Worm (Caenorhabditis elegans) whole organism, young adult: ENCODE results near the gene rpn-2.

Source experiments
- B0019.2 ChIP-seq: fragments of 200-800 bp; sonication (Bioruptor generic); conservative IDR thresholded peaks from 2 replicates; pipeline ENCODE4 v1.3.6; 2022; ENCODE audit warnings: missing genetic modification reagents, missing genetic modification characterization, missing compliant biosample characterization
- B0336.3 ChIP-seq: fragments of 200-800 bp; sonication (Bioruptor generic); IDR thresholded peaks from 2 replicates; pipeline ENCODE4 v1.3.6; 2022; ENCODE audit warnings: missing genetic modification characterization, missing compliant biosample characterization
- C06A6.2 ChIP-seq: fragments of 200-800 bp; sonication (Bioruptor generic); conservative IDR thresholded peaks from 2 replicates; pipeline ENCODE4 v1.3.6; 2022; ENCODE audit warnings: missing genetic modification characterization, missing compliant biosample characterization
- D2030.7 ChIP-seq: fragments of 200-800 bp; sonication (Bioruptor generic); IDR thresholded peaks from 2 replicates; pipeline ENCODE4 v1.3.6; 2022; ENCODE audit warnings: missing genetic modification reagents, missing genetic modification characterization, missing compliant biosample characterization
- F22D6.2 ChIP-seq: sonication (generic microtip); optimal IDR thresholded peaks from 2 replicates; lab custom pipeline; 2016; ENCODE audit warnings: mild to moderate bottlenecking, missing genetic modification characterization, missing compliant biosample characterization
- F33H1.4 ChIP-seq: fragments of 200-800 bp; sonication (Bioruptor generic); IDR thresholded peaks from 2 replicates; pipeline ENCODE4 v1.3.6; 2022; ENCODE audit warnings: missing genetic modification reagents, missing genetic modification characterization, missing compliant biosample characterization
- K12H6.12 ChIP-seq: fragments of 200-800 bp; sonication (Bioruptor generic); optimal IDR thresholded peaks from 2 replicates; lab custom pipeline; 2018; ENCODE audit warnings: mild to moderate bottlenecking, missing genetic modification characterization, missing compliant biosample characterization
- Y53G8AR.9 ChIP-seq: fragments of 200-800 bp; sonication (Bioruptor generic); conservative IDR thresholded peaks from 2 replicates; pipeline ENCODE4 v1.3.6; 2022; ENCODE audit warnings: missing genetic modification reagents, missing genetic modification characterization, missing compliant biosample characterization
- Y56A3A.18 ChIP-seq: fragments of 200-800 bp; sonication (Bioruptor generic); IDR thresholded peaks from 2 replicates; pipeline ENCODE4 v1.3.6; 2022; ENCODE audit warnings: missing genetic modification reagents, missing genetic modification characterization, missing compliant biosample characterization
- atf-7 ChIP-seq: sonication (generic microtip); optimal IDR thresholded peaks from 2 replicates; lab custom pipeline; 2017; ENCODE audit warnings: mild to moderate bottlenecking, missing genetic modification characterization, missing compliant biosample characterization
- athp-1 ChIP-seq: sonication (generic microtip); optimal IDR thresholded peaks from 2 replicates; lab custom pipeline; 2017; ENCODE audit warnings: mild to moderate bottlenecking, missing genetic modification characterization, missing compliant biosample characterization
- attf-5 ChIP-seq: fragments of 200-800 bp; sonication (Bioruptor generic); optimal IDR thresholded peaks from 2 replicates; lab custom pipeline; 2018; ENCODE audit warnings: mild to moderate bottlenecking, missing genetic modification characterization, missing compliant biosample characterization
- cebp-2 ChIP-seq: fragments of 200-800 bp; sonication (Bioruptor generic); IDR thresholded peaks from 2 replicates; pipeline ENCODE4 v1.3.6; 2022; ENCODE audit warnings: missing genetic modification characterization, missing compliant biosample characterization
- ceh-91 ChIP-seq: fragments of 200-800 bp; sonication (Bioruptor generic); IDR thresholded peaks from 2 replicates; pipeline ENCODE4 v1.3.6; 2022; ENCODE audit warnings: missing genetic modification reagents, missing genetic modification characterization, missing compliant biosample characterization
- dox-1 ChIP-seq: fragments of 200-800 bp; sonication (Bioruptor generic); IDR thresholded peaks from 2 replicates; pipeline ENCODE4 v1.3.6; 2022; ENCODE audit warnings: missing genetic modification reagents, missing genetic modification characterization, missing compliant biosample characterization
- dpff-1 ChIP-seq: sonication (generic microtip); optimal IDR thresholded peaks from 2 replicates; lab custom pipeline; 2017; ENCODE audit warnings: mild to moderate bottlenecking, missing genetic modification characterization, missing compliant biosample characterization
- dpl-1 ChIP-seq: fragments of 150-350 bp; optimal IDR thresholded peaks from 2 replicates; lab custom pipeline; 2014; ENCODE audit warnings: missing biosample characterization, missing genetic modification reagents, missing genetic modification characterization
- efl-1 ChIP-seq: fragments of 150-350 bp; optimal IDR thresholded peaks from 2 replicates; lab custom pipeline; 2014; ENCODE audit warnings: missing biosample characterization, missing genetic modification reagents, missing genetic modification characterization
- ekl-4 ChIP-seq: fragments of 200-800 bp; sonication (Bioruptor generic); IDR thresholded peaks from 2 replicates; pipeline ENCODE4 v1.3.6; 2022; ENCODE audit warnings: missing genetic modification reagents, missing genetic modification characterization, missing compliant biosample characterization
- fkh-3 ChIP-seq: sonication (generic microtip); optimal IDR thresholded peaks from 2 replicates; lab custom pipeline; 2016; ENCODE audit warnings: mild to moderate bottlenecking, missing genetic modification characterization, missing compliant biosample characterization
- him-1 ChIP-seq: sonication (generic microtip); optimal IDR thresholded peaks from 2 replicates; lab custom pipeline; 2016; ENCODE audit warnings: missing genotype, missing genetic modification reagents, missing genetic modification characterization, missing compliant biosample characterization
- hmg-1.2 ChIP-seq: fragments of 200-800 bp; sonication (Bioruptor generic); IDR thresholded peaks from 2 replicates; pipeline ENCODE4 v1.3.6; 2022; ENCODE audit warnings: missing genetic modification reagents, missing genetic modification characterization, missing compliant biosample characterization
- hmg-20 ChIP-seq: fragments of 200-800 bp; sonication (Bioruptor generic); IDR thresholded peaks from 2 replicates; pipeline ENCODE4 v1.3.6; 2022; ENCODE audit warnings: missing genetic modification reagents, missing genetic modification characterization, missing compliant biosample characterization
- hsf-1 ChIP-seq: fragments of 200-800 bp; sonication (Bioruptor generic); IDR thresholded peaks from 2 replicates; pipeline ENCODE4 v1.3.6; 2022; ENCODE audit warnings: missing genetic modification reagents, missing genetic modification characterization, missing compliant biosample characterization
- let-607 ChIP-seq, 2 experiments: fragments of 200-800 bp in 1 of 2; sonication (Bioruptor generic) in 1 of 2; sonication (generic microtip) in 1 of 2; optimal IDR thresholded peaks; 2 replicates each; lab custom pipeline; 2016 to 2018; ENCODE audit warnings: mild to moderate bottlenecking in 2 of 2, missing compliant biosample characterization in 2 of 2, missing genetic modification characterization in 2 of 2, moderate library complexity in 2 of 2, missing genotype in 1 of 2
- lin-40 ChIP-seq: sonication (generic microtip); optimal IDR thresholded peaks from 2 replicates; lab custom pipeline; 2016; ENCODE audit warnings: missing genetic modification characterization, mild to moderate bottlenecking, missing compliant biosample characterization, missing genotype, missing genetic modification reagents
- lin-54 ChIP-seq: fragments of 200-800 bp; sonication (Bioruptor generic); optimal IDR thresholded peaks from 2 replicates; lab custom pipeline; 2018; ENCODE audit warnings: mild to moderate bottlenecking, missing genetic modification characterization, missing compliant biosample characterization
- lsl-1 ChIP-seq: fragments of 200-800 bp; sonication (Bioruptor generic); optimal IDR thresholded peaks from 2 replicates; lab custom pipeline; 2018; ENCODE audit warnings: mild to moderate bottlenecking, missing genetic modification characterization, moderate library complexity, missing compliant biosample characterization
- madf-6 ChIP-seq: fragments of 200-800 bp; sonication (Bioruptor generic); IDR thresholded peaks from 2 replicates; pipeline ENCODE4 v1.3.6; 2022; ENCODE audit warnings: missing genetic modification reagents, missing genetic modification characterization, missing compliant biosample characterization
- madf-8 ChIP-seq: fragments of 200-800 bp; sonication (Bioruptor generic); conservative IDR thresholded peaks from 2 replicates; pipeline ENCODE4 v1.3.6; 2022; ENCODE audit warnings: missing genetic modification reagents, missing genetic modification characterization, missing compliant biosample characterization
- mcd-1 ChIP-seq: fragments of 200-800 bp; sonication (Bioruptor generic); IDR thresholded peaks from 2 replicates; pipeline ENCODE4 v1.3.6; 2022; ENCODE audit warnings: missing genetic modification reagents, missing genetic modification characterization, missing compliant biosample characterization
- nfyb-1 ChIP-seq: fragments of 200-800 bp; sonication (Bioruptor generic); IDR thresholded peaks from 2 replicates; pipeline ENCODE4 v1.3.6; 2022; ENCODE audit warnings: missing genetic modification reagents, missing genetic modification characterization, missing compliant biosample characterization
- nhr-80 ChIP-seq: sonication (generic microtip); optimal IDR thresholded peaks from 2 replicates; lab custom pipeline; 2016; ENCODE audit warnings: missing genetic modification characterization, missing compliant biosample characterization
- pbrm-1 ChIP-seq: fragments of 200-800 bp; sonication (Bioruptor generic); IDR thresholded peaks from 2 replicates; pipeline ENCODE4 v1.3.6; 2022; ENCODE audit warnings: missing genetic modification reagents, missing genetic modification characterization, missing compliant biosample characterization
- sea-2 ChIP-seq: fragments of 200-800 bp; sonication (Bioruptor generic); IDR thresholded peaks from 2 replicates; pipeline ENCODE4 v1.3.6; 2022; ENCODE audit warnings: missing genetic modification characterization, missing compliant biosample characterization
- snpc-1.1 ChIP-seq: sonication (generic microtip); optimal IDR thresholded peaks from 2 replicates; lab custom pipeline; 2017; ENCODE audit warnings: missing genetic modification characterization, mild to moderate bottlenecking, missing compliant biosample characterization, antibody characterized with exemption, moderate library complexity, missing genotype, missing genetic modification reagents; ENCODE audit not compliant: insufficient read depth
- snpc-1.3 ChIP-seq: sonication (generic microtip); optimal IDR thresholded peaks from 2 replicates; lab custom pipeline; 2017; ENCODE audit warnings: missing genetic modification characterization, mild to moderate bottlenecking, missing compliant biosample characterization, antibody characterized with exemption, moderate library complexity, missing genotype, missing genetic modification reagents; ENCODE audit not compliant: insufficient read depth
- snpc-3.4 ChIP-seq: sonication (generic microtip); optimal IDR thresholded peaks from 2 replicates; lab custom pipeline; 2017; ENCODE audit warnings: missing genetic modification characterization, mild to moderate bottlenecking, missing compliant biosample characterization, antibody characterized with exemption, moderate library complexity, missing genotype, missing genetic modification reagents
- snpc-4 ChIP-seq, 5 experiments: fragments of 150-350 bp in 1 of 5; sonication (generic microtip) in 4 of 5; optimal IDR thresholded peaks; 2 replicates each; lab custom pipeline; 2014 to 2018; ENCODE audit warnings: missing genetic modification characterization in 5 of 5, missing biosample characterization in 3 of 5, antibody characterized with exemption in 2 of 5, mild to moderate bottlenecking in 2 of 5, missing compliant biosample characterization in 2 of 5, missing genotype in 2 of 5, moderate library complexity in 2 of 5, missing genetic modification reagents in 1 of 5
- tbp1 ChIP-seq: fragments of 200-800 bp; sonication (Bioruptor generic); optimal IDR thresholded peaks from 2 replicates; lab custom pipeline; 2018; ENCODE audit warnings: mild to moderate bottlenecking, missing genetic modification characterization, missing compliant biosample characterization
- tlf-1 ChIP-seq: fragments of 200-800 bp; sonication (Bioruptor generic); optimal IDR thresholded peaks from 2 replicates; lab custom pipeline; 2018; ENCODE audit warnings: mild to moderate bottlenecking, missing genetic modification characterization, missing compliant biosample characterization
- unc-130 ChIP-seq: sonication (generic microtip); optimal IDR thresholded peaks from 2 replicates; lab custom pipeline; 2016; ENCODE audit warnings: missing genetic modification reagents, missing genetic modification characterization, missing compliant biosample characterization
- xnd-1 ChIP-seq: sonication (generic microtip); optimal IDR thresholded peaks from 2 replicates; lab custom pipeline; 2016; ENCODE audit warnings: missing genotype, missing genetic modification reagents, missing genetic modification characterization, missing compliant biosample characterization
- ztf-18 ChIP-seq: sonication (generic microtip); optimal IDR thresholded peaks from 2 replicates; lab custom pipeline; 2016; ENCODE audit warnings: missing genotype, mild to moderate bottlenecking, missing genetic modification characterization, missing compliant biosample characterization
- ztf-6 ChIP-seq: fragments of 200-800 bp; sonication (Bioruptor generic); IDR thresholded peaks from 2 replicates; pipeline ENCODE4 v1.3.6; 2022; ENCODE audit warnings: missing genetic modification reagents, missing genetic modification characterization, missing compliant biosample characterization

rpn-2 gene

ce11 chrIII:6198378-6199234 is at the start of gene rpn-2, which contains the start of gene C23G10.7:
Gene rpn-2 (plus strand): TSS chrIII:6199184.
Gene C23G10.7 (minus strand): TSS chrIII:6198414.
- TF ChIP-seq unc-130 (peak; percentile 64), atf-7 (no peak), dox-1 (GFP tag; lab: Robert Waterston, UW) (peak; percentile 89), madf-6 (GFP tag; lab: Robert Waterston, UW) (peak; percentile 88), pbrm-1 (GFP tag; lab: Robert Waterston, UW) (0 out of 2 replicates have a peak, but pooled peaks have one; percentile 46), lin-40 (tag; lab: Kevin White, UChicago) (peak; percentile 64), hmg-20 (GFP tag; lab: Robert Waterston, UW) (no peak), nfyb-1 (GFP tag; lab: Robert Waterston, UW) (no peak), xnd-1 (tag; lab: Kevin White, UChicago) (peak; percentile 87), snpc-1.3 (tag; lab: Kevin White, UChicago) (no peak), let-607 (tag; optimal IDR thresholded peaks at IDR 0.05; lab: Kevin White, UChicago) (peak in 1 of 2 experiments; percentile 48), fkh-3 (no peak), snpc-4 (GFP tag; optimal IDR thresholded peaks at IDR 0.05; lab: Kevin White, UChicago) (peak; percentile 1), snpc-4 (tag; optimal IDR thresholded peaks at IDR 0.05; lab: Kevin White, UChicago) (peak in 1 of 4 experiments; percentile 60), ceh-91 (GFP tag; lab: Robert Waterston, UW) (peak; percentile 60), ztf-6 (GFP tag; lab: Robert Waterston, UW) (no peak), lsl-1 (GFP tag; lab: Kevin White, UChicago) (peak; percentile 94), ztf-18 (peak; percentile 97), ekl-4 (GFP tag; lab: Robert Waterston, UW) (peak; percentile 29; the same call in 1 of the 2 replicates), D2030.7 (GFP tag; lab: Robert Waterston, UW) (peak; percentile 71; the same call in 1 of the 2 replicates), B0336.3 (GFP tag; lab: Robert Waterston, UW) (peak; percentile 83; the same call in 1 of the 2 replicates), mcd-1 (peak; percentile 72), dpl-1 (GFP tag; lab: Kevin White, UChicago) (peak; percentile 62), snpc-1.1 (tag; lab: Kevin White, UChicago) (peak; percentile 51), athp-1 (peak; percentile 41), C06A6.2 (no peak), sea-2 (GFP tag; lab: Robert Waterston, UW) (no peak), nhr-80 (peak; percentile 22), F22D6.2 (tag; lab: Kevin White, UChicago) (no peak), hsf-1 (GFP tag; lab: Robert Waterston, UW) (peak; percentile 98), lin-54 (GFP tag; lab: Kevin White, UChicago) (peak; percentile 77), tbp1 (peak; percentile 42), F33H1.4 (GFP tag; lab: Robert Waterston, UW) (peak; percentile 75), Y56A3A.18 (GFP tag; lab: Robert Waterston, UW) (no peak), K12H6.12 (tag; lab: Kevin White, UChicago) (peak; percentile 28), B0019.2 (GFP tag; lab: Robert Waterston, UW) (0 out of 2 replicates have a peak, but pooled peaks have one; percentile 29), attf-5 (GFP tag; lab: Kevin White, UChicago) (peak; percentile 53), snpc-3.4 (tag; lab: Kevin White, UChicago) (peak; percentile 53), efl-1 (peak; percentile 88), cebp-2 (GFP tag; lab: Robert Waterston, UW) (no peak), hmg-1.2 (GFP tag; lab: Robert Waterston, UW) (peak; percentile 42; the same call in 1 of the 2 replicates), tlf-1 (GFP tag; lab: Kevin White, UChicago) (peak; percentile 87), madf-8 (GFP tag; lab: Robert Waterston, UW) (peak; percentile 66), dpff-1 (tag; lab: Kevin White, UChicago) (no peak), him-1 (tag; lab: Kevin White, UChicago) (peak; percentile 46), Y53G8AR.9 (GFP tag; lab: Robert Waterston, UW) (peak; percentile 69; the same call in 1 of the 2 replicates)
